Fruit fly (Drosophila melanogaster) whole organism, adult: ENCODE measurements around the gene Ada2b.

Experiments used
- CG5204 ChIP-seq: fragments of 200-800 bp; sonication (Bioruptor generic); optimal IDR thresholded peaks from 2 replicates; lab custom pipeline; 2016; ENCODE audit warnings: missing biosample characterization, missing genetic modification characterization
- Crg-1 ChIP-seq: fragments of 200-800 bp; sonication (Bioruptor generic); optimal IDR thresholded peaks from 2 replicates; lab custom pipeline; 2016; ENCODE audit warnings: missing biosample characterization, missing genetic modification characterization
- Hr96 ChIP-seq: fragments of 200-800 bp; sonication (Bioruptor generic); optimal IDR thresholded peaks from 2 replicates; lab custom pipeline; 2016; ENCODE audit warnings: missing biosample characterization, missing genetic modification characterization
- cnc ChIP-seq, 2 experiments: fragments of >200 bp; optimal IDR thresholded peaks; 2 replicates each; lab custom pipeline; 2017
- kay ChIP-seq: fragments of 200-800 bp; sonication (Bioruptor generic); peaks from one replicate; lab custom pipeline; 2016; ENCODE audit warnings: missing biosample characterization, missing genetic modification characterization, borderline replicate concordance
- tj ChIP-seq: fragments of 200-800 bp; sonication (Bioruptor generic); optimal IDR thresholded peaks from 3 replicates; lab custom pipeline; 2017; ENCODE audit warnings: missing biosample characterization, mild to moderate bottlenecking, missing genetic modification characterization, moderate library complexity

DNA sequence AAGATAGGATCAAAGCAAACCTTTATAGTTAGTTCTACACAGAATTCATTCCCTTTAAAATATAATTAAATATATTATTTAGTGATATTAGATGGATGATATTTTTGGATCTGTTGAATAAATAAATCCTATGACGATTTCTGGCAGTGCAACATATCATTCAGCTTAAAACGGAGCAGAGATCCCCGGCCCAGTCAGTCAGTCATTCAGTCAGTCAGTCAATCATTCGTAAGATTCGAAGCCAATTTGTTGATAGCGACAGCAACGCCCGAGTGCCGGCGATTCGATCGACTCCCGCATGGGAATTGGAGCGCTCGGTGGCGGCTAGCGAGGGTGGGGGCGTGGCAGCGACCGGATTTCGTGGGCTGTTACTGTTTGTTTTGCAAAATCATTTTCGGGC is 39.7 kb upstream of the Ada2b start:
- TF ChIP-seq Crg-1 (GFP tag; lab: Kevin White, UChicago) (no peak), CG5204 (GFP tag; lab: Kevin White, UChicago) (no peak), kay (GFP tag; lab: Kevin White, UChicago) (no peak), Hr96 (GFP tag; lab: Kevin White, UChicago) (no peak), tj (GFP tag; lab: Kevin White, UChicago) (no peak), cnc (optimal IDR thresholded peaks at IDR 0.05; lab: Kevin White, UChicago) (no peak)
